Worm (Caenorhabditis elegans) whole organism, L2 larva: ENCODE results near the gene lnp-1.

Source experiments
- C34F6.9 ChIP-seq: fragments of 150-350 bp; optimal IDR thresholded peaks from 2 replicates; lab custom pipeline; 2014; ENCODE audit warnings: missing biosample characterization, missing genetic modification characterization
- F13H6.1 ChIP-seq: sonication (generic microtip); optimal IDR thresholded peaks from 2 replicates; lab custom pipeline; 2016; ENCODE audit warnings: missing genetic modification characterization, missing compliant biosample characterization
- R02D3.7 ChIP-seq: fragments of 150-350 bp; optimal IDR thresholded peaks from 2 replicates; lab custom pipeline; 2014; ENCODE audit warnings: missing biosample characterization, missing genetic modification characterization
- alr-1 ChIP-seq: fragments of 150-350 bp; optimal IDR thresholded peaks from 2 replicates; lab custom pipeline; 2014; ENCODE audit warnings: missing biosample characterization, missing genetic modification characterization
- aly-2 ChIP-seq: fragments of 150-350 bp; optimal IDR thresholded peaks from 2 replicates; lab custom pipeline; 2014; ENCODE audit warnings: missing biosample characterization, missing genetic modification characterization
- blmp-1 ChIP-seq: sonication (generic microtip); optimal IDR thresholded peaks from 2 replicates; lab custom pipeline; 2017; ENCODE audit warnings: missing genetic modification characterization, mild to moderate bottlenecking, missing compliant biosample characterization, antibody characterized with exemption, moderate library complexity; ENCODE audit not compliant: insufficient read depth
- ceh-82 ChIP-seq: fragments of 150-350 bp; optimal IDR thresholded peaks from 2 replicates; lab custom pipeline; 2014; ENCODE audit warnings: missing biosample characterization, missing genetic modification characterization
- crh-2 ChIP-seq: sonication (generic microtip); optimal IDR thresholded peaks from 2 replicates; lab custom pipeline; 2017; ENCODE audit warnings: missing biosample characterization, missing genetic modification characterization
- dmd-4 ChIP-seq: sonication (generic microtip); optimal IDR thresholded peaks from 2 replicates; lab custom pipeline; 2017; ENCODE audit warnings: missing biosample characterization, missing genetic modification characterization
- egl-27 ChIP-seq: sonication (generic microtip); optimal IDR thresholded peaks from 3 replicates; lab custom pipeline; 2017; ENCODE audit warnings: missing biosample characterization, missing genetic modification reagents, missing genetic modification characterization
- elt-1 ChIP-seq: fragments of 150-350 bp; optimal IDR thresholded peaks from 2 replicates; lab custom pipeline; 2014; ENCODE audit warnings: missing biosample characterization, missing genetic modification characterization
- elt-3 ChIP-seq: sonication (generic microtip); optimal IDR thresholded peaks from 2 replicates; lab custom pipeline; 2017; ENCODE audit warnings: missing biosample characterization, missing genetic modification characterization
- gmeb-1 ChIP-seq: fragments of 150-350 bp; optimal IDR thresholded peaks from 2 replicates; lab custom pipeline; 2014; ENCODE audit warnings: missing biosample characterization, missing genetic modification characterization
- lin-11 ChIP-seq: fragments of 150-350 bp; sonication (generic microtip); optimal IDR thresholded peaks from 2 replicates; lab custom pipeline; 2014; ENCODE audit warnings: missing biosample characterization, missing genetic modification characterization, inconsistent platforms, mixed read lengths
- lin-13 ChIP-seq: fragments of 150-350 bp; optimal IDR thresholded peaks from 2 replicates; lab custom pipeline; 2014; ENCODE audit warnings: missing biosample characterization, missing genetic modification reagents, missing genetic modification characterization
- lsy-2 ChIP-seq, 2 experiments: fragments of 150-350 bp in 1 of 2; sonication (generic microtip) in 1 of 2; optimal IDR thresholded peaks; 2 replicates each; lab custom pipeline; 2014 to 2017; ENCODE audit warnings: missing biosample characterization in 2 of 2, missing genetic modification characterization in 2 of 2
- mbf-1 ChIP-seq: sonication (generic microtip); optimal IDR thresholded peaks from 2 replicates; lab custom pipeline; 2017; ENCODE audit warnings: missing biosample characterization, missing genetic modification characterization
- mdl-1 ChIP-seq, 2 experiments: fragments of 150-350 bp in 1 of 2; sonication (generic microtip) in 1 of 2; optimal IDR thresholded peaks; 2 replicates each; lab custom pipeline; 2017; ENCODE audit warnings: missing biosample characterization in 2 of 2, missing genetic modification characterization in 2 of 2
- nhr-10 ChIP-seq: sonication (generic microtip); optimal IDR thresholded peaks from 2 replicates; lab custom pipeline; 2017; ENCODE audit warnings: missing biosample characterization, missing genetic modification characterization
- nhr-11 ChIP-seq: fragments of 150-350 bp; optimal IDR thresholded peaks from 2 replicates; lab custom pipeline; 2014; ENCODE audit warnings: missing biosample characterization, missing genetic modification characterization
- nhr-129 ChIP-seq: fragments of 150-350 bp; optimal IDR thresholded peaks from 2 replicates; lab custom pipeline; 2014; ENCODE audit warnings: missing biosample characterization, missing genetic modification characterization
- nhr-21 ChIP-seq: fragments of 150-350 bp; optimal IDR thresholded peaks from 2 replicates; lab custom pipeline; 2014; ENCODE audit warnings: missing biosample characterization, missing genetic modification characterization
- nhr-237 ChIP-seq: fragments of 150-350 bp; optimal IDR thresholded peaks from 2 replicates; lab custom pipeline; 2014; ENCODE audit warnings: missing biosample characterization, missing genetic modification characterization
- nhr-6 ChIP-seq: fragments of 150-350 bp; optimal IDR thresholded peaks from 2 replicates; lab custom pipeline; 2014; ENCODE audit warnings: missing biosample characterization, missing genetic modification characterization
- nhr-77 ChIP-seq: fragments of 150-350 bp; optimal IDR thresholded peaks from 2 replicates; lab custom pipeline; 2014; ENCODE audit warnings: missing biosample characterization, missing genetic modification characterization
- sem-4 ChIP-seq: fragments of 150-350 bp; optimal IDR thresholded peaks from 2 replicates; lab custom pipeline; 2014; ENCODE audit warnings: missing biosample characterization, missing genetic modification reagents, missing genetic modification characterization
- skn-1 ChIP-seq: sonication (generic microtip); optimal IDR thresholded peaks from 2 replicates; lab custom pipeline; 2017; ENCODE audit warnings: missing biosample characterization, missing genetic modification characterization
- sma-3 ChIP-seq: sonication (generic microtip); optimal IDR thresholded peaks from 2 replicates; lab custom pipeline; 2016; ENCODE audit warnings: missing genetic modification reagents, missing genetic modification characterization, missing compliant biosample characterization
- sma-9 ChIP-seq, 2 experiments: fragments of 150-350 bp in 1 of 2; sonication (generic microtip) in 1 of 2; optimal IDR thresholded peaks; 2 replicates each; lab custom pipeline; 2014 to 2016; ENCODE audit warnings: missing genetic modification characterization in 2 of 2, mild to moderate bottlenecking in 1 of 2, missing biosample characterization in 1 of 2, missing compliant biosample characterization in 1 of 2, missing genetic modification reagents in 1 of 2, moderate library complexity in 1 of 2
- snpc-4 ChIP-seq: fragments of 150-350 bp; optimal IDR thresholded peaks from 2 replicates; lab custom pipeline; 2014; ENCODE audit warnings: missing biosample characterization, missing genetic modification characterization
- unc-39 ChIP-seq: fragments of 150-350 bp; optimal IDR thresholded peaks from 2 replicates; lab custom pipeline; 2014; ENCODE audit warnings: missing biosample characterization, missing genetic modification characterization
- unc-55 ChIP-seq: fragments of 150-350 bp; sonication (generic microtip); optimal IDR thresholded peaks from 3 replicates; lab custom pipeline; 2014; ENCODE audit warnings: missing biosample characterization, missing genetic modification reagents, missing genetic modification characterization
- zag-1 ChIP-seq: fragments of 150-350 bp; optimal IDR thresholded peaks from 2 replicates; lab custom pipeline; 2014; ENCODE audit warnings: missing biosample characterization, missing genetic modification characterization
- ztf-1 ChIP-seq: fragments of 200-800 bp; sonication (Bioruptor generic); conservative IDR thresholded peaks from 2 replicates; pipeline ENCODE4 v1.3.6; 2022; ENCODE audit warnings: missing genetic modification characterization, missing compliant biosample characterization
- ztf-11 ChIP-seq: sonication (generic microtip); optimal IDR thresholded peaks from 2 replicates; lab custom pipeline; 2017; ENCODE audit warnings: missing biosample characterization, missing genetic modification characterization
- ztf-4 ChIP-seq: fragments of 150-350 bp; optimal IDR thresholded peaks from 2 replicates; lab custom pipeline; 2014; ENCODE audit warnings: missing biosample characterization, missing genetic modification characterization

The lnp-1 gene

ce11 chrX:4586617-4587016, 1.9 kb upstream of the lnp-1 start, which contains the start of gene C05E11.2:
Gene C05E11.2, plus strand, starts transcription at chrX:4586917.
- TF ChIP-seq mbf-1 (tag; lab: Kevin White, UChicago): no peak
- no peak for TF ChIP-seq aly-2 (tag; lab: Kevin White, UChicago)
- TF ChIP-seq ztf-1 (GFP tag; lab: Robert Waterston, UW): no peak
- no peak for TF ChIP-seq snpc-4
- no peak for TF ChIP-seq R02D3.7 (tag; lab: Kevin White, UChicago)
- TF ChIP-seq elt-1 (tag; lab: Kevin White, UChicago): no peak
- TF ChIP-seq nhr-11 (tag; lab: Kevin White, UChicago): no peak
- TF ChIP-seq ztf-11: no peak
- TF ChIP-seq unc-39: no peak

- peak; percentile 44 for TF ChIP-seq nhr-129 (tag; lab: Kevin White, UChicago)
- TF ChIP-seq unc-55 (GFP tag; lab: Kevin White, UChicago): peak; percentile 67
- peak; percentile 25 for TF ChIP-seq nhr-21 (tag; lab: Kevin White, UChicago)
- TF ChIP-seq mdl-1 (tag; optimal IDR thresholded peaks at IDR 0.05; lab: Kevin White, UChicago): no peak
- TF ChIP-seq sem-4 (tag; lab: Kevin White, UChicago): peak; percentile 35
- TF ChIP-seq gmeb-1: no peak
- TF ChIP-seq lin-13 (GFP tag; lab: Kevin White, UChicago): peak; percentile 12
- TF ChIP-seq C34F6.9 (tag; lab: Kevin White, UChicago): peak; percentile 63
- TF ChIP-seq zag-1: peak; percentile 6
- no peak for TF ChIP-seq skn-1 (tag; lab: Kevin White, UChicago)
- peak; percentile 8 for TF ChIP-seq F13H6.1 (tag; lab: Kevin White, UChicago)
- peak in 1 of 2 experiments; percentile 60 for TF ChIP-seq lsy-2 (tag; optimal IDR thresholded peaks at IDR 0.05; lab: Kevin White, UChicago)
- TF ChIP-seq crh-2 (tag; lab: Kevin White, UChicago): peak; percentile 53
- TF ChIP-seq sma-9 (GFP tag; optimal IDR thresholded peaks at IDR 0.05; lab: Kevin White, UChicago): peak; percentile 25
- TF ChIP-seq sma-9 (tag; optimal IDR thresholded peaks at IDR 0.05; lab: Kevin White, UChicago): no peak
- no peak for TF ChIP-seq ztf-4 (tag; lab: Kevin White, UChicago)
- peak; percentile 30 for TF ChIP-seq sma-3 (GFP tag; lab: Kevin White, UChicago)
Observed at ce11 chrX:4587934-4588333, 628 bp upstream of the lnp-1 start.

- no peak for TF ChIP-seq lin-11 (tag; lab: Kevin White, UChicago)
- TF ChIP-seq mbf-1 (tag; lab: Kevin White, UChicago): no peak
- TF ChIP-seq nhr-77: no peak
- no peak for TF ChIP-seq egl-27 (tag; lab: Kevin White, UChicago)
- no peak for TF ChIP-seq ceh-82
- TF ChIP-seq R02D3.7 (tag; lab: Kevin White, UChicago): no peak
- TF ChIP-seq snpc-4: no peak
- no peak for TF ChIP-seq elt-3 (tag; lab: Kevin White, UChicago)
- no peak for TF ChIP-seq sma-3 (GFP tag; lab: Kevin White, UChicago)
- TF ChIP-seq lin-13 (GFP tag; lab: Kevin White, UChicago): no peak
- no peak for TF ChIP-seq sma-9 (GFP tag; optimal IDR thresholded peaks at IDR 0.05; lab: Kevin White, UChicago)
- TF ChIP-seq sma-9 (tag; optimal IDR thresholded peaks at IDR 0.05; lab: Kevin White, UChicago): no peak
- no peak for TF ChIP-seq nhr-237 (tag; lab: Kevin White, UChicago)
- no peak for TF ChIP-seq blmp-1 (tag; lab: Kevin White, UChicago)
- TF ChIP-seq dmd-4 (tag; lab: Kevin White, UChicago): no peak
- no peak for TF ChIP-seq aly-2 (tag; lab: Kevin White, UChicago)
- TF ChIP-seq, all 48 proteins: peak for 0
Observed at ce11 chrX:4592250-4592649, 3.7 kb downstream of the lnp-1 start, which contains the start of gene flp-12. Gene flp-12, minus strand, starts transcription at chrX:4592350.

ce11 chrX:4597419-4597818, 8.9 kb downstream of the lnp-1 start:
- no peak for TF ChIP-seq crh-2 (tag; lab: Kevin White, UChicago)
- no peak for TF ChIP-seq unc-39
- TF ChIP-seq lin-11 (tag; lab: Kevin White, UChicago): no peak
- TF ChIP-seq snpc-4: no peak
- TF ChIP-seq alr-1 (tag; lab: Kevin White, UChicago): no peak
- TF ChIP-seq nhr-21 (tag; lab: Kevin White, UChicago): no peak
- TF ChIP-seq nhr-237 (tag; lab: Kevin White, UChicago): no peak
- TF ChIP-seq ztf-11: no peak
- no peak for TF ChIP-seq elt-3 (tag; lab: Kevin White, UChicago)
- no peak for TF ChIP-seq mbf-1 (tag; lab: Kevin White, UChicago)
- no peak for TF ChIP-seq nhr-10 (tag; lab: Kevin White, UChicago)
- no peak for TF ChIP-seq lin-13 (GFP tag; lab: Kevin White, UChicago)
- TF ChIP-seq nhr-6 (tag; lab: Kevin White, UChicago): no peak
- TF ChIP-seq zag-1: no peak
- TF ChIP-seq, all 48 proteins: peak for 0
